Fruit fly (Drosophila melanogaster) whole organism, embryonic: ENCODE data around the gene Parg.
A peak's percentile ranks its signal among the peaks of the same experiment; 100 is the strongest.

ENCODE experiments used
- Ada2b ChIP-seq: fragments of 200-800 bp; sonication (Bioruptor generic); IDR thresholded peaks from 2 replicates; pipeline ENCODE4 v1.3.6; 2022; ENCODE audit warnings: missing biosample characterization, missing genetic modification characterization
- Awh ChIP-seq: fragments of 200-800 bp; sonication (Bioruptor generic); IDR thresholded peaks from 2 replicates; pipeline ENCODE4, ENCODE4 v1.3.6; 2022; ENCODE audit warnings: missing biosample characterization, missing genetic modification characterization
- CG10147 ChIP-seq: fragments of 200-800 bp; sonication (Bioruptor generic); optimal IDR thresholded peaks from 2 replicates; lab custom pipeline; 2019; ENCODE audit warnings: missing biosample characterization, mild to moderate bottlenecking, missing genetic modification characterization, moderate library complexity
- CG10959 ChIP-seq: fragments of 200-800 bp; sonication (Bioruptor generic); IDR thresholded peaks from 2 replicates; pipeline ENCODE4 v1.3.6; 2022; ENCODE audit warnings: missing biosample characterization, missing genetic modification characterization
- CG11504 ChIP-seq: fragments of 200-800 bp; sonication (Bioruptor generic); optimal IDR thresholded peaks from 3 replicates; lab custom pipeline; 2019; ENCODE audit warnings: missing biosample characterization, mild to moderate bottlenecking, missing genetic modification characterization, moderate library complexity
- CG11723 ChIP-seq: fragments of 200-800 bp; sonication (Bioruptor generic); optimal IDR thresholded peaks from 2 replicates; lab custom pipeline; 2017; ENCODE audit warnings: missing biosample characterization, mild to moderate bottlenecking, missing genetic modification characterization
- CG14965 ChIP-seq: fragments of 200-800 bp; sonication (Bioruptor generic); optimal IDR thresholded peaks from 2 replicates; lab custom pipeline; 2016; ENCODE audit warnings: missing biosample characterization, missing genetic modification characterization, borderline replicate concordance
- CG15269 ChIP-seq: fragments of 200-800 bp; sonication (Bioruptor generic); optimal IDR thresholded peaks from 2 replicates; lab custom pipeline; 2018; ENCODE audit warnings: missing biosample characterization, mild to moderate bottlenecking, missing genetic modification characterization, moderate library complexity
- CG1602 ChIP-seq: fragments of 200-800 bp; sonication (Bioruptor generic); optimal IDR thresholded peaks from 3 replicates; lab custom pipeline; 2016; ENCODE audit warnings: missing biosample characterization, missing genetic modification characterization
- CG18599 ChIP-seq: fragments of 200-800 bp; sonication (Bioruptor generic); optimal IDR thresholded peaks from 3 replicates; lab custom pipeline; 2017; ENCODE audit warnings: missing biosample characterization, missing genetic modification characterization, mild to moderate bottlenecking, moderate library complexity, missing genetic modification reagents
- CG3065 ChIP-seq: fragments of 200-800 bp; sonication (Bioruptor generic); optimal IDR thresholded peaks from 2 replicates; lab custom pipeline; 2016; ENCODE audit warnings: missing biosample characterization, missing genetic modification characterization
- CG31365 ChIP-seq: fragments of 200-800 bp; sonication (Bioruptor generic); optimal IDR thresholded peaks from 2 replicates; lab custom pipeline; 2018; ENCODE audit warnings: missing biosample characterization, mild to moderate bottlenecking, missing genetic modification characterization
- CG31388 ChIP-seq: fragments of 200-800 bp; sonication (Bioruptor generic); optimal IDR thresholded peaks from 2 replicates; lab custom pipeline; 2016; ENCODE audit warnings: missing biosample characterization, missing genetic modification characterization
- CG3995 ChIP-seq: fragments of 200-800 bp; sonication (Bioruptor generic); optimal IDR thresholded peaks from 3 replicates; lab custom pipeline; 2016; ENCODE audit warnings: missing biosample characterization, missing genetic modification characterization
- CG43689 ChIP-seq: fragments of 200-800 bp; sonication (Bioruptor generic); IDR thresholded peaks from 2 replicates; pipeline ENCODE4 v1.3.6; 2022; ENCODE audit warnings: missing biosample characterization, missing genetic modification characterization
- CG5180 ChIP-seq: fragments of 200-800 bp; sonication (Bioruptor generic); optimal IDR thresholded peaks from 3 replicates; lab custom pipeline; 2017; ENCODE audit warnings: missing biosample characterization, missing genetic modification characterization, mild to moderate bottlenecking, moderate library complexity, missing genetic modification reagents
- CG6765 ChIP-seq: fragments of 200-800 bp; sonication (Bioruptor generic); optimal IDR thresholded peaks from 3 replicates; lab custom pipeline; 2017; ENCODE audit warnings: missing biosample characterization, mild to moderate bottlenecking, missing genetic modification characterization
- CG7839 ChIP-seq: fragments of 200-800 bp; sonication (Bioruptor generic); optimal IDR thresholded peaks from 3 replicates; lab custom pipeline; 2018; ENCODE audit warnings: missing biosample characterization, mild to moderate bottlenecking, missing genetic modification characterization, moderate library complexity
- CG7987 ChIP-seq: fragments of 200-800 bp; sonication (Bioruptor generic); optimal IDR thresholded peaks from 2 replicates; lab custom pipeline; 2018; ENCODE audit warnings: missing biosample characterization, mild to moderate bottlenecking, missing genetic modification characterization, moderate library complexity
- D19B ChIP-seq: fragments of 200-800 bp; sonication (Bioruptor generic); optimal IDR thresholded peaks from 2 replicates; lab custom pipeline; 2017; ENCODE audit warnings: missing biosample characterization, mild to moderate bottlenecking, missing genetic modification characterization
- Drgx ChIP-seq: fragments of 200-800 bp; sonication (Bioruptor generic); IDR thresholded peaks from 2 replicates; pipeline ENCODE4 v1.3.6; 2022; ENCODE audit warnings: missing biosample characterization, missing genetic modification characterization
- HmgD ChIP-seq: fragments of 200-800 bp; sonication (Bioruptor generic); optimal IDR thresholded peaks from 3 replicates; lab custom pipeline; 2016; ENCODE audit warnings: missing biosample characterization, missing genetic modification characterization
- Hmr ChIP-seq: fragments of 200-800 bp; sonication (Bioruptor generic); optimal IDR thresholded peaks from 3 replicates; lab custom pipeline; 2017; ENCODE audit warnings: mild to moderate bottlenecking, missing biosample characterization, missing genetic modification reagents, missing genetic modification characterization
- Hr51 ChIP-seq, 2 experiments: fragments of 200-800 bp; sonication (Bioruptor generic); optimal IDR thresholded peaks; 2 replicates in 1 of 2; 3 replicates in 1 of 2; lab custom pipeline; 2016 to 2018; ENCODE audit warnings: missing biosample characterization in 2 of 2, missing genetic modification characterization in 2 of 2, mild to moderate bottlenecking in 1 of 2, moderate library complexity in 1 of 2
- Med ChIP-seq: fragments of 200-800 bp; sonication (Bioruptor generic); peaks from one replicate; lab custom pipeline; 2016; ENCODE audit warnings: missing biosample characterization, missing genetic modification characterization, mild to moderate bottlenecking, inconsistent platforms, moderate library complexity
- Rfx ChIP-seq: fragments of 200-800 bp; sonication (Bioruptor generic); IDR thresholded peaks from 2 replicates; pipeline ENCODE4 v1.3.6; 2022; ENCODE audit warnings: missing biosample characterization, missing genetic modification characterization
- Sox102F ChIP-seq: fragments of 200-800 bp; sonication (Bioruptor generic); optimal IDR thresholded peaks from 2 replicates; lab custom pipeline; 2018; ENCODE audit warnings: missing biosample characterization, mild to moderate bottlenecking, missing genetic modification characterization, moderate library complexity
- Ssrp ChIP-seq: fragments of 200-800 bp; sonication (Bioruptor generic); optimal IDR thresholded peaks from 2 replicates; lab custom pipeline; 2018; ENCODE audit warnings: missing biosample characterization, mild to moderate bottlenecking, missing genetic modification characterization, moderate library complexity
- ap ChIP-seq: fragments of 200-800 bp; sonication (Bioruptor generic); IDR thresholded peaks from 2 replicates; pipeline ENCODE4 v1.3.6; 2022; ENCODE audit warnings: missing biosample characterization, missing genetic modification characterization
- bbx ChIP-seq: fragments of 200-800 bp; sonication (Bioruptor generic); IDR thresholded peaks from 2 replicates; pipeline ENCODE4 v1.3.6; 2022; ENCODE audit warnings: missing biosample characterization, missing genetic modification characterization; ENCODE audit not compliant: partially characterized antibody
- cg ChIP-seq: fragments of 200-800 bp; sonication (Bioruptor generic); optimal IDR thresholded peaks from 3 replicates; lab custom pipeline; 2019; ENCODE audit warnings: missing biosample characterization, mild to moderate bottlenecking, missing genetic modification characterization, moderate library complexity
- chinmo ChIP-seq: fragments of 200-800 bp; sonication (Bioruptor generic); IDR thresholded peaks from 4 replicates; pipeline ENCODE4 v1.3.6; 2022; ENCODE audit warnings: missing biosample characterization, missing genetic modification characterization; ENCODE audit not compliant: partially characterized antibody
- dan ChIP-seq: fragments of 200-800 bp; sonication (Bioruptor generic); IDR thresholded peaks from 2 replicates; pipeline ENCODE4 v1.3.6; 2022; ENCODE audit warnings: missing biosample characterization, missing genetic modification characterization
- dmrt99B ChIP-seq: fragments of 200-800 bp; sonication (Bioruptor generic); optimal IDR thresholded peaks from 2 replicates; lab custom pipeline; 2018; ENCODE audit warnings: missing biosample characterization, mild to moderate bottlenecking, missing genetic modification characterization, moderate library complexity
- dpn ChIP-seq, 2 experiments: fragments of 200-800 bp; sonication (Bioruptor generic); optimal IDR thresholded peaks; 3 replicates each; lab custom pipeline; 2016; ENCODE audit warnings: missing biosample characterization in 2 of 2, missing genetic modification characterization in 2 of 2
- exex ChIP-seq: fragments of 200-800 bp; sonication (Bioruptor generic); optimal IDR thresholded peaks from 4 replicates; lab custom pipeline; 2018; ENCODE audit warnings: missing biosample characterization, mild to moderate bottlenecking, missing genetic modification characterization, moderate library complexity
- gcm2 ChIP-seq: fragments of 200-800 bp; sonication (Bioruptor generic); optimal IDR thresholded peaks from 2 replicates; lab custom pipeline; 2016; ENCODE audit warnings: missing biosample characterization, missing genetic modification characterization
- gem ChIP-seq: fragments of 200-800 bp; sonication (Bioruptor generic); optimal IDR thresholded peaks from 2 replicates; lab custom pipeline; 2019; ENCODE audit warnings: missing biosample characterization, mild to moderate bottlenecking, missing genetic modification characterization, moderate library complexity
- jigr1 ChIP-seq: fragments of 200-800 bp; sonication (Bioruptor generic); IDR thresholded peaks from 3 replicates; pipeline ENCODE4 v1.3.6; 2022; ENCODE audit warnings: missing biosample characterization, missing genetic modification characterization
- nerfin-1 ChIP-seq: fragments of 200-800 bp; sonication (Bioruptor generic); optimal IDR thresholded peaks from 3 replicates; lab custom pipeline; 2019; ENCODE audit warnings: missing biosample characterization, mild to moderate bottlenecking, missing genetic modification characterization, moderate library complexity
- nom ChIP-seq: fragments of 200-800 bp; sonication (Bioruptor generic); optimal IDR thresholded peaks from 2 replicates; lab custom pipeline; 2017; ENCODE audit warnings: missing biosample characterization, missing genetic modification characterization, mild to moderate bottlenecking, moderate library complexity, missing genetic modification reagents
- oc ChIP-seq: fragments of 200-800 bp; sonication (Bioruptor generic); optimal IDR thresholded peaks from 2 replicates; lab custom pipeline; 2018; ENCODE audit warnings: missing biosample characterization, mild to moderate bottlenecking, missing genetic modification characterization, moderate library complexity
- pnt ChIP-seq: fragments of 200-800 bp; sonication (Bioruptor generic); optimal IDR thresholded peaks from 3 replicates; lab custom pipeline; 2016; ENCODE audit warnings: missing biosample characterization, missing genetic modification characterization
- row ChIP-seq: fragments of 200-800 bp; sonication (Bioruptor generic); IDR thresholded peaks from 3 replicates; pipeline ENCODE4 v1.3.6; 2022; ENCODE audit warnings: missing biosample characterization, missing genetic modification characterization
- sens ChIP-seq: fragments of 200-800 bp; sonication (Bioruptor generic); peaks from one replicate; lab custom pipeline; 2016; ENCODE audit warnings: missing biosample characterization, missing genetic modification characterization
- z ChIP-seq: fragments of 200-800 bp; sonication (Bioruptor generic); IDR thresholded peaks from 3 replicates; pipeline ENCODE4 v1.3.6; 2022; ENCODE audit warnings: missing biosample characterization, missing genetic modification characterization

Parg gene

dm6 chrX:3718592-3719267 is 47.4 kb upstream of the Parg start (continued):
- TF ChIP-seq exex (tag; lab: Kevin White, UChicago) (no peak), Ada2b (GFP tag; lab: Robert Waterston, UW) (no peak), CG3065 (GFP tag; lab: Kevin White, UChicago) (no peak), CG10147 (GFP tag; lab: Kevin White, UChicago) (no peak), CG6765 (GFP tag; lab: Kevin White, UChicago) (no peak), gcm2 (GFP tag; lab: Kevin White, UChicago) (no peak), CG14965 (GFP tag; lab: Kevin White, UChicago) (no peak), CG5180 (GFP tag; lab: Kevin White, UChicago) (no peak), D19B (GFP tag; lab: Kevin White, UChicago) (no peak), Awh (GFP tag; lab: Robert Waterston, UW) (no peak), Ssrp (tag; lab: Kevin White, UChicago) (no peak), bbx (GFP tag; lab: Robert Waterston, UW) (no peak), oc (tag; lab: Kevin White, UChicago) (no peak), pnt (GFP tag; lab: Kevin White, UChicago) (no peak), cg (peak; percentile 68), ap (GFP tag; lab: Robert Waterston, UW) (no peak), CG31365 (tag; lab: Kevin White, UChicago) (no peak), CG31388 (GFP tag; lab: Kevin White, UChicago) (no peak), chinmo (GFP tag; lab: Robert Waterston, UW) (peak; percentile 84), CG43689 (GFP tag; lab: Robert Waterston, UW) (no peak), jigr1 (GFP tag; lab: Robert Waterston, UW) (no peak), CG10959 (GFP tag; lab: Robert Waterston, UW) (no peak), dan (GFP tag; lab: Robert Waterston, UW) (no peak), CG18599 (GFP tag; lab: Kevin White, UChicago) (no peak), nom (GFP tag; lab: Kevin White, UChicago) (peak; percentile 82), z (GFP tag; lab: Robert Waterston, UW) (no peak), CG7839 (no peak), CG3995 (GFP tag; lab: Kevin White, UChicago) (no peak), HmgD (GFP tag; lab: Kevin White, UChicago) (no peak), dpn (GFP tag; optimal IDR thresholded peaks at IDR 0.05; lab: Kevin White, UChicago) (no peak), CG1602 (GFP tag; lab: Kevin White, UChicago) (no peak), nerfin-1 (tag; lab: Kevin White, UChicago) (peak; percentile 33)
- TF ChIP-seq, all 482 proteins: peak for 24

dm6 chrX:3715616-3716015 is 44.3 kb upstream of the Parg start:
- TF ChIP-seq Drgx, result 0 out of 2 replicates have a peak, but pooled peaks have one; percentile 13
- no peak for TF ChIP-seq CG11723 (GFP tag; lab: Kevin White, UChicago)
- TF ChIP-seq CG7987, result no peak
- peak; percentile 55 for TF ChIP-seq sens (GFP tag; lab: Kevin White, UChicago)

dm6 chrX:3714994-3715393 is 43.7 kb upstream of the Parg start:
- TF ChIP-seq gem (peak; percentile 27), Rfx (GFP tag; lab: Robert Waterston, UW) (0 out of 2 replicates have a peak, but pooled peaks have one; percentile 17), Sox102F (GFP tag; lab: Kevin White, UChicago) (peak; percentile 39), Drgx (peak; percentile 27; the same call in 1 of the 2 replicates), Hmr (GFP tag; lab: Kevin White, UChicago) (peak; percentile 16), CG15269 (tag; lab: Kevin White, UChicago) (peak; percentile 19), row (GFP tag; lab: Robert Waterston, UW) (peak; percentile 40; the same call in 1 of the 3 replicates), CG7839 (peak; percentile 17), Med (peak; percentile 67), dmrt99B (peak; percentile 53), Hr51 (GFP tag; optimal IDR thresholded peaks at IDR 0.05; lab: Kevin White, UChicago) (peak in 1 of 2 experiments; percentile 11), dpn (GFP tag; optimal IDR thresholded peaks at IDR 0.05; lab: Kevin White, UChicago) (peak in 1 of 2 experiments; percentile 4), CG11504 (peak; percentile 42)
